Fruit fly (Drosophila melanogaster) whole organism, embryonic: ENCODE measurements around the gene CG31548.

ENCODE experiments used
- Antp ChIP-seq: fragments of 200-800 bp; sonication (Bioruptor generic); optimal IDR thresholded peaks from 3 replicates; lab custom pipeline; 2016; ENCODE audit warnings: missing biosample characterization, missing genetic modification characterization
- BtbVII ChIP-seq: fragments of 200-800 bp; sonication (Bioruptor generic); optimal IDR thresholded peaks from 3 replicates; lab custom pipeline; 2017; ENCODE audit warnings: missing biosample characterization, mild to moderate bottlenecking, missing genetic modification characterization
- CG10366 ChIP-seq: fragments of 200-800 bp; sonication (Bioruptor generic); IDR thresholded peaks from 2 replicates; pipeline ENCODE4 v1.3.6; 2022; ENCODE audit warnings: missing biosample characterization, missing genetic modification characterization
- CG10979 ChIP-seq: fragments of 200-800 bp; sonication (Bioruptor generic); optimal IDR thresholded peaks from 2 replicates; lab custom pipeline; 2018; ENCODE audit warnings: missing biosample characterization, mild to moderate bottlenecking, missing genetic modification characterization, moderate library complexity
- CG11093 ChIP-seq: fragments of 200-800 bp; sonication (Bioruptor generic); IDR thresholded peaks from 3 replicates; pipeline ENCODE4 v1.3.6; 2022; ENCODE audit warnings: missing biosample characterization, missing genetic modification characterization
- CG12769 ChIP-seq: fragments of 200-800 bp; sonication (Bioruptor generic); optimal IDR thresholded peaks from 2 replicates; lab custom pipeline; 2019; ENCODE audit warnings: missing biosample characterization, mild to moderate bottlenecking, missing genetic modification characterization, moderate library complexity
- CG13894 ChIP-seq: fragments of 200-800 bp; sonication (Bioruptor generic); optimal IDR thresholded peaks from 3 replicates; lab custom pipeline; 2018; ENCODE audit warnings: missing biosample characterization, mild to moderate bottlenecking, missing genetic modification characterization, moderate library complexity
- CG1529 ChIP-seq: fragments of 200-800 bp; sonication (Bioruptor generic); optimal IDR thresholded peaks from 3 replicates; lab custom pipeline; 2018; ENCODE audit warnings: missing biosample characterization, missing genetic modification characterization
- CG15479 ChIP-seq: fragments of 200-800 bp; sonication (Bioruptor generic); optimal IDR thresholded peaks from 3 replicates; lab custom pipeline; 2019; ENCODE audit warnings: missing biosample characterization, mild to moderate bottlenecking, missing genetic modification characterization, moderate library complexity
- CG15601 ChIP-seq: fragments of 200-800 bp; sonication (Bioruptor generic); optimal IDR thresholded peaks from 3 replicates; lab custom pipeline; 2019; ENCODE audit warnings: missing biosample characterization, mild to moderate bottlenecking, missing genetic modification characterization, moderate library complexity
- CG18262 ChIP-seq: fragments of 200-800 bp; optimal IDR thresholded peaks from 3 replicates; lab custom pipeline; 2019; ENCODE audit warnings: missing biosample characterization, mild to moderate bottlenecking, missing genetic modification characterization, moderate library complexity
- CG2202 ChIP-seq: fragments of 200-800 bp; sonication (Bioruptor generic); optimal IDR thresholded peaks from 2 replicates; lab custom pipeline; 2018; ENCODE audit warnings: missing biosample characterization, mild to moderate bottlenecking, missing genetic modification characterization
- CG31365 ChIP-seq: fragments of 200-800 bp; sonication (Bioruptor generic); optimal IDR thresholded peaks from 2 replicates; lab custom pipeline; 2018; ENCODE audit warnings: missing biosample characterization, mild to moderate bottlenecking, missing genetic modification characterization
- CG33213 ChIP-seq: fragments of 200-800 bp; sonication (Bioruptor generic); optimal IDR thresholded peaks from 3 replicates; lab custom pipeline; 2016; ENCODE audit warnings: missing biosample characterization, missing genetic modification characterization
- CG34224 ChIP-seq: fragments of 200-800 bp; sonication (Bioruptor generic); IDR thresholded peaks from 3 replicates; pipeline ENCODE4 v1.3.6; 2022; ENCODE audit warnings: missing biosample characterization, missing genetic modification characterization; ENCODE audit not compliant: partially characterized antibody
- CG4360 ChIP-seq: fragments of 200-800 bp; sonication (Bioruptor generic); IDR thresholded peaks from 2 replicates; pipeline ENCODE4 v1.3.6; 2022; ENCODE audit warnings: missing biosample characterization, missing genetic modification characterization
- CG5180 ChIP-seq: fragments of 200-800 bp; sonication (Bioruptor generic); optimal IDR thresholded peaks from 3 replicates; lab custom pipeline; 2017; ENCODE audit warnings: missing biosample characterization, missing genetic modification characterization, mild to moderate bottlenecking, moderate library complexity, missing genetic modification reagents
- CG7928 ChIP-seq: fragments of 200-800 bp; sonication (Bioruptor generic); optimal IDR thresholded peaks from 2 replicates; lab custom pipeline; 2017; ENCODE audit warnings: missing biosample characterization, mild to moderate bottlenecking, missing genetic modification characterization
- CG8359 ChIP-seq: fragments of 200-800 bp; sonication (Bioruptor generic); optimal IDR thresholded peaks from 2 replicates; lab custom pipeline; 2017; ENCODE audit warnings: missing biosample characterization, mild to moderate bottlenecking, missing genetic modification characterization, borderline replicate concordance
- CTCF ChIP-seq: fragments of 200-800 bp; sonication (Bioruptor generic); optimal IDR thresholded peaks from 2 replicates; lab custom pipeline; 2017; ENCODE audit warnings: missing biosample characterization, mild to moderate bottlenecking, missing genetic modification characterization, moderate library complexity
- Chrac-16 ChIP-seq: fragments of 200-800 bp; sonication (Bioruptor generic); optimal IDR thresholded peaks from 3 replicates; lab custom pipeline; 2016; ENCODE audit warnings: missing biosample characterization, missing genetic modification characterization
- CrebB ChIP-seq: fragments of 200-800 bp; sonication (Bioruptor generic); optimal IDR thresholded peaks from 3 replicates; lab custom pipeline; 2018; ENCODE audit warnings: missing biosample characterization, mild to moderate bottlenecking, missing genetic modification characterization
- Dll ChIP-seq: fragments of 200-800 bp; sonication (Bioruptor generic); IDR thresholded peaks from 4 replicates; pipeline ENCODE4 v1.3.6; 2022; ENCODE audit warnings: missing biosample characterization, missing genetic modification characterization; ENCODE audit not compliant: partially characterized antibody
- H2.0 ChIP-seq: fragments of 200-800 bp; sonication (Bioruptor generic); IDR thresholded peaks from 2 replicates; pipeline ENCODE4 v1.3.6; 2022; ENCODE audit warnings: missing biosample characterization, missing genetic modification characterization
- Hmx ChIP-seq: fragments of 200-800 bp; sonication (Bioruptor generic); optimal IDR thresholded peaks from 2 replicates; lab custom pipeline; 2016; ENCODE audit warnings: missing biosample characterization, missing genetic modification characterization
- Kr ChIP-seq: fragments of 200-800 bp; sonication (Bioruptor generic); optimal IDR thresholded peaks from 2 replicates; lab custom pipeline; 2017; ENCODE audit warnings: missing biosample characterization, mild to moderate bottlenecking, missing genetic modification characterization
- MBD-R2 ChIP-seq: fragments of 200-800 bp; sonication (Bioruptor generic); IDR thresholded peaks from 2 replicates; pipeline ENCODE4 v1.3.6; 2022; ENCODE audit warnings: missing biosample characterization, missing genetic modification characterization
- Meics ChIP-seq: fragments of 200-800 bp; sonication (Bioruptor generic); optimal IDR thresholded peaks from 2 replicates; lab custom pipeline; 2017; ENCODE audit warnings: missing biosample characterization, mild to moderate bottlenecking, missing genetic modification characterization
- NfI ChIP-seq: fragments of 200-800 bp; sonication (Bioruptor generic); optimal IDR thresholded peaks from 3 replicates; lab custom pipeline; 2018; ENCODE audit warnings: missing biosample characterization, mild to moderate bottlenecking, missing genetic modification characterization, moderate library complexity
- br ChIP-seq: fragments of >200 bp; optimal IDR thresholded peaks from 2 replicates; lab custom pipeline; 2017
- bsh ChIP-seq, 2 experiments: fragments of 200-800 bp; sonication (Bioruptor generic); optimal IDR thresholded peaks; 2 replicates each; lab custom pipeline; 2017 to 2018; ENCODE audit warnings: mild to moderate bottlenecking in 2 of 2, missing biosample characterization in 2 of 2, missing genetic modification characterization in 2 of 2, moderate library complexity in 1 of 2
- chif ChIP-seq, 2 experiments: fragments of 200-800 bp; sonication (Bioruptor generic); optimal IDR thresholded peaks; 3 replicates each; lab custom pipeline; 2016; ENCODE audit warnings: missing biosample characterization in 2 of 2, missing genetic modification characterization in 2 of 2
- chinmo ChIP-seq: fragments of 200-800 bp; sonication (Bioruptor generic); IDR thresholded peaks from 4 replicates; pipeline ENCODE4 v1.3.6; 2022; ENCODE audit warnings: missing biosample characterization, missing genetic modification characterization; ENCODE audit not compliant: partially characterized antibody
- ci ChIP-seq: fragments of 200-800 bp; sonication (Bioruptor generic); IDR thresholded peaks from 3 replicates; pipeline ENCODE4 v1.3.6; 2022; ENCODE audit warnings: missing biosample characterization, missing genetic modification characterization
- dati ChIP-seq: fragments of 200-800 bp; sonication (Bioruptor generic); IDR thresholded peaks from 2 replicates; pipeline ENCODE4 v1.3.6; 2022; ENCODE audit warnings: missing biosample characterization, missing genetic modification characterization
- en ChIP-seq: fragments of 200-800 bp; sonication (Bioruptor generic); optimal IDR thresholded peaks from 2 replicates; lab custom pipeline; 2016; ENCODE audit warnings: missing biosample characterization, missing genetic modification characterization
- eve ChIP-seq, 2 experiments: fragments of >200 bp; optimal IDR thresholded peaks; 2 replicates each; lab custom pipeline; 2017; ENCODE audit warnings: missing biosample characterization in 2 of 2, missing genetic modification characterization in 2 of 2
- gcm ChIP-seq: fragments of 200-800 bp; sonication (Bioruptor generic); optimal IDR thresholded peaks from 2 replicates; lab custom pipeline; 2019; ENCODE audit warnings: missing biosample characterization, mild to moderate bottlenecking, missing genetic modification characterization, moderate library complexity
- grn ChIP-seq: fragments of 200-800 bp; sonication (Bioruptor generic); optimal IDR thresholded peaks from 3 replicates; lab custom pipeline; 2017; ENCODE audit warnings: missing biosample characterization, missing genetic modification characterization
- lmd ChIP-seq: fragments of 200-800 bp; sonication (Bioruptor generic); IDR thresholded peaks from 2 replicates; pipeline ENCODE4 v1.3.6; 2022; ENCODE audit warnings: missing biosample characterization, missing genetic modification characterization
- luna ChIP-seq: fragments of 200-800 bp; sonication (Bioruptor generic); optimal IDR thresholded peaks from 2 replicates; lab custom pipeline; 2016; ENCODE audit warnings: missing biosample characterization, missing genetic modification characterization
- maf-S ChIP-seq: fragments of 200-800 bp; sonication (Bioruptor generic); optimal IDR thresholded peaks from 2 replicates; lab custom pipeline; 2016; ENCODE audit warnings: missing biosample characterization, missing genetic modification characterization
- nom ChIP-seq: fragments of 200-800 bp; sonication (Bioruptor generic); optimal IDR thresholded peaks from 2 replicates; lab custom pipeline; 2017; ENCODE audit warnings: missing biosample characterization, missing genetic modification characterization, mild to moderate bottlenecking, moderate library complexity, missing genetic modification reagents
- onecut ChIP-seq: fragments of 200-800 bp; sonication (Bioruptor generic); IDR thresholded peaks from 2 replicates; pipeline ENCODE4 v1.3.6; 2022; ENCODE audit warnings: missing biosample characterization, missing genetic modification characterization
- repo ChIP-seq: fragments of 200-800 bp; sonication (Bioruptor generic); optimal IDR thresholded peaks from 2 replicates; lab custom pipeline; 2016; ENCODE audit warnings: missing biosample characterization, missing genetic modification characterization
- run ChIP-seq: fragments of 200-800 bp; sonication (Bioruptor generic); optimal IDR thresholded peaks from 3 replicates; lab custom pipeline; 2018; ENCODE audit warnings: missing biosample characterization, mild to moderate bottlenecking, missing genetic modification characterization
- sr ChIP-seq: fragments of 200-800 bp; sonication (Bioruptor generic); IDR thresholded peaks from 3 replicates; pipeline ENCODE4 v1.3.6; 2022; ENCODE audit warnings: missing biosample characterization, missing genetic modification characterization
- tgo ChIP-seq: fragments of 200-800 bp; sonication (Bioruptor generic); IDR thresholded peaks from 3 replicates; pipeline ENCODE4 v1.3.6; 2022; ENCODE audit warnings: missing biosample characterization, missing genetic modification characterization
- tio ChIP-seq: fragments of 200-800 bp; sonication (Bioruptor generic); optimal IDR thresholded peaks from 2 replicates; lab custom pipeline; 2017; ENCODE audit warnings: missing biosample characterization, missing genetic modification characterization, inconsistent platforms
- trem ChIP-seq: fragments of 200-800 bp; optimal IDR thresholded peaks from 3 replicates; lab custom pipeline; 2019; ENCODE audit warnings: missing biosample characterization, mild to moderate bottlenecking, missing genetic modification characterization, moderate library complexity
- tx ChIP-seq: fragments of 200-800 bp; sonication (Bioruptor generic); optimal IDR thresholded peaks from 2 replicates; lab custom pipeline; 2016; ENCODE audit warnings: missing biosample characterization, missing genetic modification characterization
- yki ChIP-seq: fragments of >200 bp; optimal IDR thresholded peaks from 3 replicates; lab custom pipeline; 2018

Gene CG31548

dm6 chr3R:5606477-5606876 lies 30.2 kb downstream of the CG31548 start, which contains the start of gene asl (continued):
- peak; percentile 68; the same call in 2 of the 3 replicates for TF ChIP-seq tgo (GFP tag; lab: Robert Waterston, UW)
- TF ChIP-seq onecut (GFP tag; lab: Robert Waterston, UW), result peak; percentile 58
- TF ChIP-seq CG12769 (tag; lab: Kevin White, UChicago), result peak; percentile 71
- TF ChIP-seq br (lab: Kevin White, UChicago), result no peak
- TF ChIP-seq chif (GFP tag; optimal IDR thresholded peaks at IDR 0.05; lab: Kevin White, UChicago), result peak; percentile 8 to 59
- peak; percentile 86 for TF ChIP-seq MBD-R2 (GFP tag; lab: Robert Waterston, UW)
- TF ChIP-seq yki (lab: Kevin White, UChicago), result no peak
- TF ChIP-seq dati (GFP tag; lab: Robert Waterston, UW), result 0 out of 2 replicates have a peak, but pooled peaks have one; percentile 25
- peak; percentile 48 for TF ChIP-seq CG2202 (tag; lab: Kevin White, UChicago)
- TF ChIP-seq CG7928, result no peak
- peak; percentile 66 for TF ChIP-seq CG33213
- peak; percentile 35 for TF ChIP-seq tx (GFP tag; lab: Kevin White, UChicago)
- no peak for TF ChIP-seq CG1529
- no peak for TF ChIP-seq luna (GFP tag; lab: Kevin White, UChicago)
- TF ChIP-seq CG31365 (tag; lab: Kevin White, UChicago), result no peak
- TF ChIP-seq CG10979 (tag; lab: Kevin White, UChicago), result peak; percentile 58
- peak; percentile 61 for TF ChIP-seq CG10366
- peak; percentile 55 for TF ChIP-seq Chrac-16 (GFP tag; lab: Kevin White, UChicago)
- TF ChIP-seq sr (GFP tag; lab: Robert Waterston, UW), result no peak
- peak; percentile 42 for TF ChIP-seq BtbVII (GFP tag; lab: Kevin White, UChicago)
- TF ChIP-seq Antp (GFP tag; lab: Kevin White, UChicago), result peak; percentile 41
- TF ChIP-seq Hmx (GFP tag; lab: Kevin White, UChicago), result no peak
- peak; percentile 33 for TF ChIP-seq CrebB
- peak; percentile 70 for TF ChIP-seq CG15601
- peak; percentile 41 for TF ChIP-seq CG15479 (GFP tag; lab: Kevin White, UChicago)
- TF ChIP-seq CG5180 (GFP tag; lab: Kevin White, UChicago), result no peak
- peak; percentile 94 for TF ChIP-seq CTCF (GFP tag; lab: Kevin White, UChicago)
- TF ChIP-seq tio (GFP tag; lab: Kevin White, UChicago), result no peak
- peak; percentile 48 for TF ChIP-seq nom (GFP tag; lab: Kevin White, UChicago)
- TF ChIP-seq eve (GFP tag; optimal IDR thresholded peaks at IDR 0.05; lab: Kevin White, UChicago), result no peak
- TF ChIP-seq Kr (GFP tag; lab: Kevin White, UChicago), result no peak
- no peak for TF ChIP-seq run (tag; lab: Kevin White, UChicago)
- TF ChIP-seq repo (GFP tag; lab: Kevin White, UChicago), result peak; percentile 20
- peak; percentile 61 for TF ChIP-seq CG18262
- 0 out of 4 replicates have a peak, but pooled peaks have one; percentile 58 for TF ChIP-seq chinmo
- TF ChIP-seq CG4360 (GFP tag; lab: Robert Waterston, UW), result no peak
- TF ChIP-seq CG34224 (GFP tag; lab: Robert Waterston, UW), result no peak
- TF ChIP-seq Meics (GFP tag; lab: Kevin White, UChicago), result peak; percentile 62
- peak; percentile 68 for TF ChIP-seq CG13894
- peak; percentile 26 for TF ChIP-seq CG8359 (GFP tag; lab: Kevin White, UChicago)
- TF ChIP-seq Dll, result no peak
- no peak for TF ChIP-seq en (GFP tag; lab: Kevin White, UChicago)
- TF ChIP-seq maf-S, result no peak
- TF ChIP-seq ci (GFP tag; lab: Robert Waterston, UW), result 0 out of 3 replicates have a peak, but pooled peaks have one; percentile 44
- TF ChIP-seq H2.0 (GFP tag; lab: Robert Waterston, UW), result no peak
- TF ChIP-seq NfI (GFP tag; lab: Kevin White, UChicago), result peak; percentile 71
- no peak for TF ChIP-seq gcm (GFP tag; lab: Kevin White, UChicago)
- peak; percentile 82 for TF ChIP-seq trem (tag; lab: Kevin White, UChicago)
- TF ChIP-seq CG11093 (GFP tag; lab: Robert Waterston, UW), result no peak
- no peak for TF ChIP-seq grn (GFP tag; lab: Kevin White, UChicago)
- peak; percentile 67 for TF ChIP-seq lmd (GFP tag; lab: Robert Waterston, UW)
- TF ChIP-seq bsh (GFP tag; optimal IDR thresholded peaks at IDR 0.05; lab: Kevin White, UChicago), result peak in 1 of 2 experiments; percentile 69
